Fruit fly (Drosophila melanogaster): ENCODE measurements around the gene Kcmf1.

The Kcmf1 gene

dm6 chr3R:9039448-9039847, 24.7 kb upstream of the Kcmf1 start, which contains the start of gene neur (continued):
- peak; percentile 46; the same call in 1 of the 3 replicates for TF ChIP-seq ci (GFP tag; IDR thresholded peaks at IDR 0.05)
- TF ChIP-seq Oaz (GFP tag; IDR thresholded peaks at IDR 0.05) = no peak
- TF ChIP-seq BEAF-32 (GFP tag; optimal IDR thresholded peaks at IDR 0.05) = peak; percentile 91
- peak; percentile 81 for TF ChIP-seq trem (tag; optimal IDR thresholded peaks at IDR 0.05)
- TF ChIP-seq Stat92E (GFP tag; optimal IDR thresholded peaks at IDR 0.05) = no peak
- TF ChIP-seq ERR (GFP tag; optimal IDR thresholded peaks at IDR 0.05) = no peak
- TF ChIP-seq Atf3 (GFP tag; optimal IDR thresholded peaks at IDR 0.05) = no peak
- no peak for TF ChIP-seq exex (tag; optimal IDR thresholded peaks at IDR 0.05)
- peak; percentile 56; the same call in 1 of the 3 replicates for TF ChIP-seq zen2 (GFP tag; IDR thresholded peaks at IDR 0.05; ENCODE audit: partially characterized antibody)
- TF ChIP-seq zen (tag; optimal IDR thresholded peaks at IDR 0.05) = peak; percentile 11
- peak; percentile 18 for TF ChIP-seq Meics (GFP tag; optimal IDR thresholded peaks at IDR 0.05)
- no peak for TF ChIP-seq chm (GFP tag; IDR thresholded peaks at IDR 0.05)
- TF ChIP-seq CG4360 (GFP tag; IDR thresholded peaks at IDR 0.05) = no peak
- TF ChIP-seq ken (GFP tag; IDR thresholded peaks at IDR 0.05) = no peak
- TF ChIP-seq MESR4 (GFP tag; optimal IDR thresholded peaks at IDR 0.05) = no peak
- peak; percentile 42 for TF ChIP-seq CG2712 (tag; optimal IDR thresholded peaks at IDR 0.05)
- no peak for TF ChIP-seq CG32767 (GFP tag; IDR thresholded peaks at IDR 0.05)
- no peak for TF ChIP-seq Xbp1 (GFP tag; optimal IDR thresholded peaks at IDR 0.05)
- TF ChIP-seq tgo (GFP tag; IDR thresholded peaks at IDR 0.05) = peak; percentile 29; the same call in 2 of the 3 replicates
- TF ChIP-seq wek (GFP tag; optimal IDR thresholded peaks at IDR 0.05) = no peak
- no peak for TF ChIP-seq CG3726 (GFP tag; IDR thresholded peaks at IDR 0.05)
- TF ChIP-seq gcm (GFP tag; optimal IDR thresholded peaks at IDR 0.05) = no peak
- no peak for TF ChIP-seq E2f1 (GFP tag; IDR thresholded peaks at IDR 0.05)
- no peak for TF ChIP-seq CG18764 (GFP tag; optimal IDR thresholded peaks at IDR 0.05)
- TF ChIP-seq CG8924 (tag; optimal IDR thresholded peaks at IDR 0.05) = peak; percentile 44
- no peak for TF ChIP-seq dmrt99B (tag; optimal IDR thresholded peaks at IDR 0.05)
- TF ChIP-seq CG1792 (GFP tag; optimal IDR thresholded peaks at IDR 0.05) = no peak
- peak; percentile 65 for TF ChIP-seq inv (GFP tag; IDR thresholded peaks at IDR 0.05; ENCODE audit: partially characterized antibody)
- TF ChIP-seq CkIIα-i1 (GFP tag; IDR thresholded peaks at IDR 0.05) = no peak
- no peak for TF ChIP-seq HLHmδ (GFP tag; optimal IDR thresholded peaks at IDR 0.05)
- TF ChIP-seq B-H1 (GFP tag; IDR thresholded peaks at IDR 0.05) = no peak
- TF ChIP-seq br (optimal IDR thresholded peaks at IDR 0.05) = no peak
- TF ChIP-seq CG8290 (GFP tag; optimal IDR thresholded peaks at IDR 0.05) = peak; percentile 24
- TF ChIP-seq CG8290 (tag; optimal IDR thresholded peaks at IDR 0.05) = peak in 1 of 2 experiments; percentile 1
- TF ChIP-seq Doc3 (GFP tag; IDR thresholded peaks at IDR 0.05; ENCODE audit: partially characterized antibody) = peak; percentile 59
- TF ChIP-seq CG16813 (GFP tag; IDR thresholded peaks at IDR 0.05; ENCODE audit: partially characterized antibody) = peak; percentile 71
- TF ChIP-seq NFAT (GFP tag; IDR thresholded peaks at IDR 0.05) = no peak
- TF ChIP-seq CG15514 (GFP tag; optimal IDR thresholded peaks at IDR 0.05) = peak; percentile 51
- no peak for TF ChIP-seq pfk (GFP tag; optimal IDR thresholded peaks at IDR 0.05)
- no peak for TF ChIP-seq CG43689 (GFP tag; IDR thresholded peaks at IDR 0.05)
- TF ChIP-seq CG14965 (GFP tag; optimal IDR thresholded peaks at IDR 0.05; ENCODE audit: borderline replicate concordance) = no peak
- TF ChIP-seq crc (GFP tag; optimal IDR thresholded peaks at IDR 0.05) = no peak
- peak; percentile 78 for TF ChIP-seq Opbp (GFP tag; IDR thresholded peaks at IDR 0.05; ENCODE audit: partially characterized antibody)
- TF ChIP-seq lilli (GFP tag; optimal IDR thresholded peaks at IDR 0.05) = peak; percentile 35
- TF ChIP-seq en (GFP tag; optimal IDR thresholded peaks at IDR 0.05) = no peak
- TF ChIP-seq CG4854 (GFP tag; optimal IDR thresholded peaks at IDR 0.05) = peak; percentile 35
- TF ChIP-seq luna (GFP tag; optimal IDR thresholded peaks at IDR 0.05) = no peak
- TF ChIP-seq sim (GFP tag; IDR thresholded peaks at IDR 0.05) = no peak
- TF ChIP-seq CG34224 (GFP tag; IDR thresholded peaks at IDR 0.05; ENCODE audit: partially characterized antibody) = peak; percentile 59
- TF ChIP-seq stwl (tag; optimal IDR thresholded peaks at IDR 0.05) = peak; percentile 94
- no peak for TF ChIP-seq CG10366 (GFP tag; IDR thresholded peaks at IDR 0.05)
